Worm (Caenorhabditis elegans): ENCODE data around the gene dnj-1.
"Not testable (repeated sequence)": the region's sequence is repeated elsewhere in the genome, so short reads cannot be mapped to it uniquely, and the experiment has no call there.

- not testable (repeated sequence) for TF ChIP-seq nhr-77 (tag; optimal IDR thresholded peaks at IDR 0.05); unc-39 (tag; optimal IDR thresholded peaks at IDR 0.05); lsy-2 (tag; optimal IDR thresholded peaks at IDR 0.05); lin-39 (tag; optimal IDR thresholded peaks at IDR 0.05); unc-62 (GFP tag; optimal IDR thresholded peaks at IDR 0.05); ZK546.5 (tag; optimal IDR thresholded peaks at IDR 0.05); ceh-16 (tag; optimal IDR thresholded peaks at IDR 0.05); ama-1 (optimal IDR thresholded peaks at IDR 0.05); snpc-4 (tag; optimal IDR thresholded peaks at IDR 0.05); nhr-129 (tag; optimal IDR thresholded peaks at IDR 0.05); ceh-82 (tag; optimal IDR thresholded peaks at IDR 0.05); C34F6.9 (tag; optimal IDR thresholded peaks at IDR 0.05); peb-1 (tag; optimal IDR thresholded peaks at IDR 0.05)
These were observed 25.9 kb downstream of the dnj-1 start, which contains the start of gene his-48 for ce11 chrIV:11324741-11325140.

All from whole organism, L2 larva.